Comparison of ENCODE assay signal across 1 fruit fly cellular context in genomic region chr3L:2851771-2852170, dm6.
TF ChIP-seq lines count a peak whose summit lies in the region.

No protein-coding gene starts in this region.

TF ChIP-seq in whole organism, embryonic, 481 proteins besides CTCF, POLR2A, EP300 and RAD21 (continued from another document):
- TF ChIP-seq chm (GFP tag; IDR thresholded peaks at IDR 0.05; lab: Robert Waterston, UW) (no peak; the same call in 1 of the 2 replicates), ro (GFP tag; IDR thresholded peaks at IDR 0.05; lab: Robert Waterston, UW) (no peak; the same call in 1 of the 2 replicates), CG10565 (GFP tag; optimal IDR thresholded peaks at IDR 0.05; lab: Kevin White, UChicago) (no peak), CG7745 (tag; optimal IDR thresholded peaks at IDR 0.05; lab: Kevin White, UChicago) (no peak), HLH3B (GFP tag; IDR thresholded peaks at IDR 0.05; lab: Robert Waterston, UW) (peak; percentile 33; the same call in 1 of the 2 replicates), CG18764 (GFP tag; optimal IDR thresholded peaks at IDR 0.05; lab: Kevin White, UChicago) (peak; percentile 52), dan (GFP tag; IDR thresholded peaks at IDR 0.05; lab: Robert Waterston, UW) (no peak), Hr39 (optimal IDR thresholded peaks at IDR 0.05; lab: Kevin White, UChicago) (no peak), CG11695 (GFP tag; IDR thresholded peaks at IDR 0.05; lab: Robert Waterston, UW) (no peak), CG18599 (GFP tag; optimal IDR thresholded peaks at IDR 0.05; lab: Kevin White, UChicago) (no peak), CG14710 (tag; optimal IDR thresholded peaks at IDR 0.05; lab: Kevin White, UChicago) (peak; percentile 45), Sry-δ (GFP tag; optimal IDR thresholded peaks at IDR 0.05; lab: Kevin White, UChicago) (peak; percentile 37), CG31388 (GFP tag; optimal IDR thresholded peaks at IDR 0.05; lab: Kevin White, UChicago) (peak; percentile 2), vfl (GFP tag; optimal IDR thresholded peaks at IDR 0.05; lab: Kevin White, UChicago) (peak; percentile 46), CG3726 (GFP tag; IDR thresholded peaks at IDR 0.05; lab: Robert Waterston, UW) (peak; percentile 33; the same call in 1 of the 3 replicates), CG17328 (GFP tag; IDR thresholded peaks at IDR 0.05; lab: Robert Waterston, UW) (no peak), Dip2 (GFP tag; IDR thresholded peaks at IDR 0.05; lab: Robert Waterston, UW) (no peak), lab (GFP tag; optimal IDR thresholded peaks at IDR 0.05; lab: Kevin White, UChicago) (peak; percentile 47), D19A (tag; optimal IDR thresholded peaks at IDR 0.05; lab: Kevin White, UChicago) (peak; percentile 23), dysf (GFP tag; IDR thresholded peaks at IDR 0.05; lab: Robert Waterston, UW) (peak; percentile 66), CG32767 (GFP tag; IDR thresholded peaks at IDR 0.05; lab: Robert Waterston, UW) (peak; percentile 72), Gsc (GFP tag; IDR thresholded peaks at IDR 0.05; lab: Robert Waterston, UW) (0 out of 2 replicates have a peak, but pooled peaks have one; percentile 4), CG6654 (GFP tag; optimal IDR thresholded peaks at IDR 0.05; lab: Kevin White, UChicago) (peak; percentile 12), CG6175 (GFP tag; IDR thresholded peaks at IDR 0.05; lab: Robert Waterston, UW) (peak; percentile 44; the same call in 1 of the 3 replicates), Mad (GFP tag; optimal IDR thresholded peaks at IDR 0.05; lab: Kevin White, UChicago) (peak; percentile 74), Dek (tag; optimal IDR thresholded peaks at IDR 0.05; lab: Kevin White, UChicago) (peak; percentile 58)
